Fruit fly (Drosophila melanogaster) whole organism, embryonic: ENCODE data around the gene Atac2.
A peak's percentile ranks its signal among the peaks of the same experiment; 100 is the strongest.

ENCODE experiments used
- ATbp ChIP-seq: fragments of 200-800 bp; sonication (Bioruptor generic); optimal IDR thresholded peaks from 2 replicates; lab custom pipeline; 2017; ENCODE audit warnings: missing biosample characterization, mild to moderate bottlenecking, missing genetic modification characterization, missing genetic modification reagents
- Awh ChIP-seq: fragments of 200-800 bp; sonication (Bioruptor generic); IDR thresholded peaks from 2 replicates; pipeline ENCODE4, ENCODE4 v1.3.6; 2022; ENCODE audit warnings: missing biosample characterization, missing genetic modification characterization
- CG10274 ChIP-seq: fragments of 200-800 bp; sonication (Bioruptor generic); optimal IDR thresholded peaks from 3 replicates; lab custom pipeline; 2017; ENCODE audit warnings: missing biosample characterization, mild to moderate bottlenecking, missing genetic modification characterization
- CG10654 ChIP-seq: fragments of 200-800 bp; sonication (Bioruptor generic); optimal IDR thresholded peaks from 2 replicates; lab custom pipeline; 2016; ENCODE audit warnings: missing biosample characterization, missing genetic modification characterization
- CG11093 ChIP-seq: fragments of 200-800 bp; sonication (Bioruptor generic); IDR thresholded peaks from 3 replicates; pipeline ENCODE4 v1.3.6; 2022; ENCODE audit warnings: missing biosample characterization, missing genetic modification characterization
- CG11723 ChIP-seq: fragments of 200-800 bp; sonication (Bioruptor generic); optimal IDR thresholded peaks from 2 replicates; lab custom pipeline; 2017; ENCODE audit warnings: missing biosample characterization, mild to moderate bottlenecking, missing genetic modification characterization
- CG12744 ChIP-seq: fragments of 200-800 bp; sonication (Bioruptor generic); optimal IDR thresholded peaks from 2 replicates; lab custom pipeline; 2016; ENCODE audit warnings: missing biosample characterization, missing genetic modification characterization
- CG12769 ChIP-seq: fragments of 200-800 bp; sonication (Bioruptor generic); optimal IDR thresholded peaks from 2 replicates; lab custom pipeline; 2019; ENCODE audit warnings: missing biosample characterization, mild to moderate bottlenecking, missing genetic modification characterization, moderate library complexity
- CG13123 ChIP-seq: fragments of 200-800 bp; sonication (Bioruptor generic); optimal IDR thresholded peaks from 2 replicates; lab custom pipeline; 2016; ENCODE audit warnings: missing biosample characterization, missing genetic modification characterization
- CG14441 ChIP-seq: fragments of 200-800 bp; sonication (Bioruptor generic); IDR thresholded peaks from 2 replicates; pipeline ENCODE4 v1.3.6; 2022; ENCODE audit warnings: missing biosample characterization, missing genetic modification characterization
- CG14965 ChIP-seq: fragments of 200-800 bp; sonication (Bioruptor generic); optimal IDR thresholded peaks from 2 replicates; lab custom pipeline; 2016; ENCODE audit warnings: missing biosample characterization, missing genetic modification characterization, borderline replicate concordance
- CG15514 ChIP-seq: fragments of 200-800 bp; sonication (Bioruptor generic); optimal IDR thresholded peaks from 3 replicates; lab custom pipeline; 2017; ENCODE audit warnings: missing biosample characterization, missing genetic modification characterization, mild to moderate bottlenecking, moderate library complexity, missing genetic modification reagents
- CG1647 ChIP-seq: fragments of 200-800 bp; sonication (Bioruptor generic); optimal IDR thresholded peaks from 3 replicates; lab custom pipeline; 2016; ENCODE audit warnings: missing biosample characterization, missing genetic modification characterization
- CG30431 ChIP-seq: fragments of 200-800 bp; sonication (Bioruptor generic); optimal IDR thresholded peaks from 2 replicates; lab custom pipeline; 2017; ENCODE audit warnings: missing biosample characterization, missing genetic modification characterization
- CG3407 ChIP-seq: fragments of 200-800 bp; sonication (Bioruptor generic); optimal IDR thresholded peaks from 2 replicates; lab custom pipeline; 2018; ENCODE audit warnings: missing biosample characterization, mild to moderate bottlenecking, missing genetic modification characterization
- CG3726 ChIP-seq: fragments of 200-800 bp; sonication (Bioruptor generic); IDR thresholded peaks from 3 replicates; pipeline ENCODE4, ENCODE4 v1.3.6; 2022; ENCODE audit warnings: missing biosample characterization, missing genetic modification characterization
- CG4360 ChIP-seq: fragments of 200-800 bp; sonication (Bioruptor generic); IDR thresholded peaks from 2 replicates; pipeline ENCODE4 v1.3.6; 2022; ENCODE audit warnings: missing biosample characterization, missing genetic modification characterization
- CG4854 ChIP-seq: fragments of 200-800 bp; sonication (Bioruptor generic); optimal IDR thresholded peaks from 2 replicates; lab custom pipeline; 2016; ENCODE audit warnings: missing biosample characterization, missing genetic modification characterization, inconsistent platforms
- CG7372 ChIP-seq: fragments of 200-800 bp; sonication (Bioruptor generic); IDR thresholded peaks from 2 replicates; pipeline ENCODE4 v1.3.6; 2022; ENCODE audit warnings: missing biosample characterization, missing genetic modification characterization
- CG7987 ChIP-seq: fragments of 200-800 bp; sonication (Bioruptor generic); optimal IDR thresholded peaks from 2 replicates; lab custom pipeline; 2018; ENCODE audit warnings: missing biosample characterization, mild to moderate bottlenecking, missing genetic modification characterization, moderate library complexity
- CG8388 ChIP-seq: fragments of 200-800 bp; sonication (Bioruptor generic); optimal IDR thresholded peaks from 2 replicates; lab custom pipeline; 2019; ENCODE audit warnings: missing biosample characterization, mild to moderate bottlenecking, missing genetic modification characterization, moderate library complexity
- Dref ChIP-seq: fragments of 200-800 bp; sonication (Bioruptor generic); IDR thresholded peaks from 2 replicates; pipeline ENCODE4 v1.3.6; 2022; ENCODE audit warnings: missing biosample characterization, missing genetic modification characterization
- Gsc ChIP-seq: fragments of 200-800 bp; sonication (Bioruptor generic); IDR thresholded peaks from 2 replicates; pipeline ENCODE4 v1.3.6; 2022; ENCODE audit warnings: missing biosample characterization, missing genetic modification characterization
- Hr39 ChIP-seq: fragments of >200 bp; optimal IDR thresholded peaks from 2 replicates; lab custom pipeline; 2017
- NC2α ChIP-seq: fragments of 200-800 bp; sonication (Bioruptor generic); optimal IDR thresholded peaks from 2 replicates; lab custom pipeline; 2016; ENCODE audit warnings: missing biosample characterization, missing genetic modification characterization
- Oli ChIP-seq: fragments of 200-800 bp; sonication (Bioruptor generic); optimal IDR thresholded peaks from 2 replicates; lab custom pipeline; 2018; ENCODE audit warnings: missing biosample characterization, mild to moderate bottlenecking, missing genetic modification characterization, moderate library complexity
- Sry-β ChIP-seq: fragments of 200-800 bp; sonication (Bioruptor generic); optimal IDR thresholded peaks from 2 replicates; lab custom pipeline; 2018; ENCODE audit warnings: missing biosample characterization, mild to moderate bottlenecking, missing genetic modification characterization, moderate library complexity
- Taf1 ChIP-seq: fragments of 200-800 bp; sonication (Bioruptor generic); IDR thresholded peaks from 2 replicates; pipeline ENCODE4 v1.3.6; 2022; ENCODE audit warnings: missing biosample characterization, missing genetic modification characterization
- Tbp ChIP-seq: fragments of >200 bp; optimal IDR thresholded peaks from 2 replicates; lab custom pipeline; 2018; ENCODE audit warnings: missing biosample characterization, missing genetic modification characterization
- Trl ChIP-seq, 3 experiments: fragments of >200 bp in 2 of 3; fragments of 200-800 bp in 1 of 3; sonication (Bioruptor generic) in 1 of 3; optimal IDR thresholded peaks; 2 replicates in 1 of 3; 3 replicates in 2 of 3; lab custom pipeline; 2016 to 2017; ENCODE audit warnings: missing biosample characterization in 1 of 3, missing genetic modification characterization in 1 of 3
- YL-1 ChIP-seq: fragments of 200-800 bp; sonication (Bioruptor generic); optimal IDR thresholded peaks from 3 replicates; lab custom pipeline; 2017; ENCODE audit warnings: missing biosample characterization, mild to moderate bottlenecking, missing genetic modification characterization
- ac ChIP-seq: fragments of 200-800 bp; sonication (Bioruptor generic); optimal IDR thresholded peaks from 3 replicates; lab custom pipeline; 2017; ENCODE audit warnings: missing biosample characterization, mild to moderate bottlenecking, missing genetic modification characterization
- ato ChIP-seq: fragments of 200-800 bp; sonication (Bioruptor generic); IDR thresholded peaks from 2 replicates; pipeline ENCODE4 v1.3.6; 2022; ENCODE audit warnings: missing biosample characterization, missing genetic modification characterization; ENCODE audit not compliant: partially characterized antibody
- bigmax ChIP-seq: fragments of 200-800 bp; sonication (Bioruptor generic); optimal IDR thresholded peaks from 2 replicates; lab custom pipeline; 2018; ENCODE audit warnings: missing biosample characterization, mild to moderate bottlenecking, missing genetic modification characterization
- cad ChIP-seq: fragments of >200 bp; optimal IDR thresholded peaks from 2 replicates; lab custom pipeline; 2017; ENCODE audit warnings: missing biosample characterization, missing genetic modification characterization
- fd64A ChIP-seq: fragments of 200-800 bp; sonication (Bioruptor generic); optimal IDR thresholded peaks from 3 replicates; lab custom pipeline; 2018; ENCODE audit warnings: missing biosample characterization, mild to moderate bottlenecking, missing genetic modification characterization
- gem ChIP-seq: fragments of 200-800 bp; sonication (Bioruptor generic); optimal IDR thresholded peaks from 2 replicates; lab custom pipeline; 2019; ENCODE audit warnings: missing biosample characterization, mild to moderate bottlenecking, missing genetic modification characterization, moderate library complexity
- grn ChIP-seq: fragments of 200-800 bp; sonication (Bioruptor generic); optimal IDR thresholded peaks from 3 replicates; lab custom pipeline; 2017; ENCODE audit warnings: missing biosample characterization, missing genetic modification characterization
- hbn ChIP-seq: fragments of 200-800 bp; sonication (Bioruptor generic); IDR thresholded peaks from 2 replicates; pipeline ENCODE4 v1.3.6; 2022; ENCODE audit warnings: missing biosample characterization, missing genetic modification characterization; ENCODE audit not compliant: partially characterized antibody
- ken ChIP-seq: fragments of 200-800 bp; sonication (Bioruptor generic); IDR thresholded peaks from 3 replicates; pipeline ENCODE4 v1.3.6; 2022; ENCODE audit warnings: missing biosample characterization, missing genetic modification characterization
- knrl ChIP-seq: fragments of 200-800 bp; sonication (Bioruptor generic); IDR thresholded peaks from 3 replicates; pipeline ENCODE4 v1.3.6; 2022; ENCODE audit warnings: missing biosample characterization, missing genetic modification characterization; ENCODE audit not compliant: partially characterized antibody
- lbe ChIP-seq: fragments of 200-800 bp; sonication (Bioruptor generic); optimal IDR thresholded peaks from 2 replicates; lab custom pipeline; 2016; ENCODE audit warnings: missing biosample characterization, mild to moderate bottlenecking, missing genetic modification characterization
- otp ChIP-seq: fragments of 200-800 bp; sonication (Bioruptor generic); IDR thresholded peaks from 3 replicates; pipeline ENCODE4, ENCODE4 v1.3.6; 2022; ENCODE audit warnings: missing biosample characterization, missing genetic modification characterization
- pnt ChIP-seq: fragments of 200-800 bp; sonication (Bioruptor generic); optimal IDR thresholded peaks from 3 replicates; lab custom pipeline; 2016; ENCODE audit warnings: missing biosample characterization, missing genetic modification characterization
- repo ChIP-seq: fragments of 200-800 bp; sonication (Bioruptor generic); optimal IDR thresholded peaks from 2 replicates; lab custom pipeline; 2016; ENCODE audit warnings: missing biosample characterization, missing genetic modification characterization
- run ChIP-seq: fragments of 200-800 bp; sonication (Bioruptor generic); optimal IDR thresholded peaks from 3 replicates; lab custom pipeline; 2018; ENCODE audit warnings: missing biosample characterization, mild to moderate bottlenecking, missing genetic modification characterization
- shn ChIP-seq: fragments of 200-800 bp; sonication (Bioruptor generic); optimal IDR thresholded peaks from 3 replicates; lab custom pipeline; 2016; ENCODE audit warnings: missing biosample characterization, missing genetic modification characterization
- sim ChIP-seq: fragments of 200-800 bp; sonication (Bioruptor generic); IDR thresholded peaks from 2 replicates; pipeline ENCODE4 v1.3.6; 2022; ENCODE audit warnings: missing biosample characterization, missing genetic modification characterization
- sisA ChIP-seq: fragments of 200-800 bp; sonication (Bioruptor generic); IDR thresholded peaks from 2 replicates; pipeline ENCODE4 v1.3.6; 2022; ENCODE audit warnings: missing biosample characterization, missing genetic modification characterization
- sug ChIP-seq: fragments of 200-800 bp; optimal IDR thresholded peaks from 2 replicates; lab custom pipeline; 2019; ENCODE audit warnings: missing biosample characterization, mild to moderate bottlenecking, missing genetic modification characterization, moderate library complexity
- ttk ChIP-seq: fragments of 200-800 bp; sonication (Bioruptor generic); IDR thresholded peaks from 2 replicates; pipeline ENCODE4 v2.1.2; 2022; ENCODE audit warnings: missing biosample characterization, missing genetic modification characterization

The Atac2 gene

DNA sequence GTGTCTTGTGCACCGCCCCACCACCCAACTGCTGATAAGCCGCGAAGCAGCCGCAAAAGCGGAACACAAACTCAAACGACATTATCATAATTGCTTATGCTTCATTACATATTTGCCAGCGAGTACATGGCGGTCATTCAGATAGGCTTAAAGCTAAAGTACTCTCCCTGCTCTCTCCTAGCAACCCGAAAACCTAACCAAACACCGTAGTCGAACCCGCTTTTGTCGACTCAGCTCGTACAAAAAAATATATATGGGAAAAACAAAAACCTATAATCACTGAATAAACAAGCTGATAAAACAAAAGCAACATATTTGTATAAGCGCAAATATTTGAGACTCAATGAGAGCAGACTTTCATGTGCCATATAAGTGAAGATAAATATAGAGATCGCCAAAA lies 14.9 kb upstream of the Atac2 start (continued):
- peak; percentile 77 for TF ChIP-seq pnt (GFP tag; lab: Kevin White, UChicago)
- peak; percentile 75 for TF ChIP-seq YL-1 (GFP tag; lab: Kevin White, UChicago)
- TF ChIP-seq ATbp (GFP tag; lab: Kevin White, UChicago): peak; percentile 98
- 0 out of 3 replicates have a peak, but pooled peaks have one; percentile 46 for TF ChIP-seq ken (GFP tag; lab: Robert Waterston, UW)
- TF ChIP-seq sim (GFP tag; lab: Robert Waterston, UW): peak; percentile 56
- peak; percentile 76 for TF ChIP-seq repo
- TF ChIP-seq Sry-β (GFP tag; lab: Kevin White, UChicago): peak; percentile 53
- peak; percentile 54; the same call in 1 of the 3 replicates for TF ChIP-seq CG11093 (GFP tag; lab: Robert Waterston, UW)
- TF ChIP-seq shn: peak; percentile 68
- TF ChIP-seq CG1647 (GFP tag; lab: Kevin White, UChicago): peak; percentile 82
- peak; percentile 84 for TF ChIP-seq CG12744 (GFP tag; lab: Kevin White, UChicago)
- peak; percentile 52 for TF ChIP-seq CG4360
- TF ChIP-seq CG7372 (GFP tag; lab: Robert Waterston, UW): no peak
- TF ChIP-seq fd64A (GFP tag; lab: Kevin White, UChicago): peak; percentile 83
- TF ChIP-seq ttk: peak; percentile 25; the same call in 1 of the 2 replicates
- TF ChIP-seq knrl: no peak
- no peak for TF ChIP-seq CG30431 (GFP tag; lab: Kevin White, UChicago)
- no peak for TF ChIP-seq hbn (GFP tag; lab: Robert Waterston, UW)
- TF ChIP-seq CG3726 (GFP tag; lab: Robert Waterston, UW): 0 out of 3 replicates have a peak, but pooled peaks have one; percentile 50
- TF ChIP-seq grn (GFP tag; lab: Kevin White, UChicago): peak; percentile 87
- peak; percentile 27 for TF ChIP-seq CG10654 (GFP tag; lab: Kevin White, UChicago)
- TF ChIP-seq Trl (optimal IDR thresholded peaks at IDR 0.05; lab: Kevin White, UChicago): peak in 1 of 2 experiments; percentile 0
- peak; percentile 85 for TF ChIP-seq Trl (GFP tag; optimal IDR thresholded peaks at IDR 0.05; lab: Kevin White, UChicago)
- TF ChIP-seq CG15514 (GFP tag; lab: Kevin White, UChicago): peak; percentile 85
- TF ChIP-seq CG12769 (tag; lab: Kevin White, UChicago): peak; percentile 75
- TF ChIP-seq CG14441 (GFP tag; lab: Robert Waterston, UW): 0 out of 2 replicates have a peak, but pooled peaks have one; percentile 24
- TF ChIP-seq CG4854 (GFP tag; lab: Kevin White, UChicago): peak; percentile 90
- peak; percentile 80 for TF ChIP-seq CG14965
- 0 out of 2 replicates have a peak, but pooled peaks have one; percentile 9 for TF ChIP-seq Taf1 (GFP tag; lab: Robert Waterston, UW)
- TF ChIP-seq ac (GFP tag; lab: Kevin White, UChicago): peak; percentile 69
- TF ChIP-seq lbe (GFP tag; lab: Kevin White, UChicago): peak; percentile 85
- TF ChIP-seq run (tag; lab: Kevin White, UChicago): peak; percentile 84
- TF ChIP-seq sisA (GFP tag; lab: Robert Waterston, UW): no peak
- peak; percentile 76 for TF ChIP-seq bigmax
- no peak for TF ChIP-seq Tbp (GFP tag; lab: Kevin White, UChicago)
- peak; percentile 93 for TF ChIP-seq CG7987
- peak; percentile 47 for TF ChIP-seq Oli (tag; lab: Kevin White, UChicago)
- peak; percentile 81 for TF ChIP-seq CG13123 (GFP tag; lab: Kevin White, UChicago)
- TF ChIP-seq cad (GFP tag; lab: Kevin White, UChicago): no peak
- peak; percentile 83 for TF ChIP-seq gem (tag; lab: Kevin White, UChicago)
- peak; percentile 91 for TF ChIP-seq NC2α
- TF ChIP-seq Gsc (GFP tag; lab: Robert Waterston, UW): no peak
- peak; percentile 87 for TF ChIP-seq Awh (GFP tag; lab: Robert Waterston, UW)
- peak; percentile 77 for TF ChIP-seq CG11723 (GFP tag; lab: Kevin White, UChicago)
- TF ChIP-seq CG8388 (GFP tag; lab: Kevin White, UChicago): peak; percentile 47
- TF ChIP-seq sug (tag; lab: Kevin White, UChicago): peak; percentile 74
- TF ChIP-seq otp (GFP tag; lab: Robert Waterston, UW): peak; percentile 85
- TF ChIP-seq CG10274 (GFP tag; lab: Kevin White, UChicago): peak; percentile 47
- no peak for TF ChIP-seq Dref (GFP tag; lab: Robert Waterston, UW)
- TF ChIP-seq Hr39 (lab: Kevin White, UChicago): no peak
- peak; percentile 92 for TF ChIP-seq CG3407 (GFP tag; lab: Kevin White, UChicago)
- TF ChIP-seq ato (GFP tag; lab: Robert Waterston, UW): no peak
